Worm (Caenorhabditis elegans) whole organism, L2 larva: ENCODE measurements around the gene pgm-2.

Experiments
- ama-1 ChIP-seq: fragments of 150-350 bp; optimal IDR thresholded peaks from 2 replicates; lab custom pipeline; 2018; ENCODE audit warnings: inconsistent platforms
- blmp-1 ChIP-seq: sonication (generic microtip); optimal IDR thresholded peaks from 2 replicates; lab custom pipeline; 2017; ENCODE audit warnings: missing genetic modification characterization, mild to moderate bottlenecking, missing compliant biosample characterization, antibody characterized with exemption, moderate library complexity; ENCODE audit not compliant: insufficient read depth
- ceh-82 ChIP-seq: fragments of 150-350 bp; optimal IDR thresholded peaks from 2 replicates; lab custom pipeline; 2014; ENCODE audit warnings: missing biosample characterization, missing genetic modification characterization
- fos-1 ChIP-seq: fragments of 150-350 bp; optimal IDR thresholded peaks from 2 replicates; lab custom pipeline; 2014; ENCODE audit warnings: missing biosample characterization, missing genetic modification characterization
- lin-39 ChIP-seq: fragments of 150-350 bp; optimal IDR thresholded peaks from 2 replicates; lab custom pipeline; 2014; ENCODE audit warnings: missing biosample characterization, missing genetic modification reagents, missing genetic modification characterization
- nhr-129 ChIP-seq: fragments of 150-350 bp; optimal IDR thresholded peaks from 2 replicates; lab custom pipeline; 2014; ENCODE audit warnings: missing biosample characterization, missing genetic modification characterization
- nhr-25 ChIP-seq: fragments of 150-350 bp; sonication (generic microtip); optimal IDR thresholded peaks from 3 replicates; lab custom pipeline; 2014; ENCODE audit warnings: missing biosample characterization, missing genetic modification characterization
- skn-1 ChIP-seq: sonication (generic microtip); optimal IDR thresholded peaks from 2 replicates; lab custom pipeline; 2017; ENCODE audit warnings: missing biosample characterization, missing genetic modification characterization

DNA sequence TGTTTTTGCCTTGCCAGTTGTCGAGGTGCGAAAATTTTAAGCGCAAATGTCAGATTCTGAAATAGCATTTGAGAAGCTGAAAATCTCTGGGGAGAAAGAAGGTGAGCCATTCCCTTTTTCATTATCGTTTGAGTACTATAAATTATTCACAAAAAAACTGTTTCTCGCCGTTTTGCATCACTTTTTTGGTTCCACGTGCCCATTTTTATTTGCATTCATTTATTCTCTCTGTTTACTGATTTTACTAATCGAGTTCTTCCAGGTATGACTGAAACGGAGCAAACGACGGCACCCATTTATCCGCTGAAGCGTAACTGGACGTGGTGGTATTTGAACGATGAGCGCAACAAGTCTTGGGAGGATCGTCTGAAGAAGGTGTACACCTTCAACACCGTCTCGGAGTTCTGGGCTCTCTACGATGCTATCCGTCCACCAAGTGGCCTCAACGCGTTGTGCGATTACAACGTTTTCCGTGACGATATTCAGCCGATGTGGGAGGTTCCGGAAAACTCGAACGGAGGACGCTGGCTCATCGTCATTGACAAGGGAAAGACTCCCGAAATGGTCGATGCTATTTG lies 44.5 kb downstream of the pgm-2 start:
- TF ChIP-seq nhr-129 (tag; lab: Kevin White, UChicago) (no peak), ceh-82 (no peak), fos-1 (tag; lab: Kevin White, UChicago) (no peak), nhr-25 (tag; lab: Kevin White, UChicago) (no peak), skn-1 (tag; lab: Kevin White, UChicago) (no peak), lin-39 (no peak), blmp-1 (no peak), ama-1 (no peak)
